Fruit fly (Drosophila melanogaster): ENCODE data around the gene Lip1.

The Lip1 gene

dm6 chr2L:10735923-10736322 is 34.6 kb upstream of the Lip1 start, which contains the start of gene Nup107:
TSS of gene Nup107 (minus strand) at chr2L:10736071.
- 0 out of 3 replicates have a peak, but pooled peaks have one; percentile 16 for TF ChIP-seq CG4496 (GFP tag; IDR thresholded peaks at IDR 0.05)
- TF ChIP-seq D1 (tag; optimal IDR thresholded peaks at IDR 0.05), result no peak

- TF ChIP-seq Pif1B (GFP tag; optimal IDR thresholded peaks at IDR 0.05), result no peak
- TF ChIP-seq CG34367 (tag; optimal IDR thresholded peaks at IDR 0.05), result no peak
- no peak for TF ChIP-seq fd96Ca (GFP tag; IDR thresholded peaks at IDR 0.05)
- peak; percentile 53 for TF ChIP-seq CG15710 (tag; optimal IDR thresholded peaks at IDR 0.05)
- no peak for TF ChIP-seq gl (tag; optimal IDR thresholded peaks at IDR 0.05)
- no peak for TF ChIP-seq Pif1A (GFP tag; optimal IDR thresholded peaks at IDR 0.05)
- TF ChIP-seq CG32121 (GFP tag; IDR thresholded peaks at IDR 0.05), result no peak
- no peak for TF ChIP-seq EcR (GFP tag; optimal IDR thresholded peaks at IDR 0.05)
- TF ChIP-seq CG13204 (GFP tag; optimal IDR thresholded peaks at IDR 0.05), result no peak
- peak; percentile 35 for TF ChIP-seq CG17806 (tag; optimal IDR thresholded peaks at IDR 0.05)
- peak; percentile 5 for TF ChIP-seq CG9948 (tag; optimal IDR thresholded peaks at IDR 0.05)
- TF ChIP-seq CG4496 (GFP tag; IDR thresholded peaks at IDR 0.05), result peak; percentile 20; the same call in 1 of the 3 replicates
- TF ChIP-seq rn (GFP tag; IDR thresholded peaks at IDR 0.05), result no peak
- TF ChIP-seq CG10348 (GFP tag; IDR thresholded peaks at IDR 0.05), result no peak
- no peak for TF ChIP-seq CG8159 (tag; optimal IDR thresholded peaks at IDR 0.05)
- no peak for TF ChIP-seq CG14655 (GFP tag; optimal IDR thresholded peaks at IDR 0.05)
- peak; percentile 43; the same call in 1 of the 2 replicates for TF ChIP-seq Ets98B (GFP tag; IDR thresholded peaks at IDR 0.05)
- TF ChIP-seq D1 (tag; optimal IDR thresholded peaks at IDR 0.05), result no peak
- TF ChIP-seq CG8301 (tag; optimal IDR thresholded peaks at IDR 0.05), result no peak
- TF ChIP-seq CG12605 (GFP tag; IDR thresholded peaks at IDR 0.05), result no peak
- peak; percentile 27 for TF ChIP-seq Snoo (tag; optimal IDR thresholded peaks at IDR 0.05)
These were observed 31.0 kb upstream of the Lip1 start, which contains the start of the genes EMC3 and Dpy-30L1 for dm6 chr2L:10732343-10732808. TSS of gene EMC3 (minus strand) at chr2L:10732423. TSS of gene Dpy-30L1 (plus strand) at chr2L:10732653.

dm6 chr2L:10729955-10730354 is 28.6 kb upstream of the Lip1 start, which contains the start of gene CG17118:
TSS of gene CG17118 (plus strand) at chr2L:10730255.
- TF ChIP-seq CG15710 (tag; optimal IDR thresholded peaks at IDR 0.05) (no peak), CG12605 (GFP tag; IDR thresholded peaks at IDR 0.05) (no peak), EcR (GFP tag; optimal IDR thresholded peaks at IDR 0.05) (no peak), Pif1A (GFP tag; optimal IDR thresholded peaks at IDR 0.05) (no peak), CG8159 (tag; optimal IDR thresholded peaks at IDR 0.05) (no peak), CG14655 (GFP tag; optimal IDR thresholded peaks at IDR 0.05) (no peak), CG34367 (tag; optimal IDR thresholded peaks at IDR 0.05) (no peak), CG10348 (GFP tag; IDR thresholded peaks at IDR 0.05) (no peak), CG9948 (tag; optimal IDR thresholded peaks at IDR 0.05) (no peak), Snoo (tag; optimal IDR thresholded peaks at IDR 0.05) (no peak), Ets98B (GFP tag; IDR thresholded peaks at IDR 0.05) (no peak), gl (tag; optimal IDR thresholded peaks at IDR 0.05) (no peak), CG17806 (tag; optimal IDR thresholded peaks at IDR 0.05) (no peak), CG32121 (GFP tag; IDR thresholded peaks at IDR 0.05) (no peak), Pif1B (GFP tag; optimal IDR thresholded peaks at IDR 0.05) (no peak)

- TF ChIP-seq Snoo (tag; optimal IDR thresholded peaks at IDR 0.05), result no peak
- TF ChIP-seq rn (GFP tag; IDR thresholded peaks at IDR 0.05), result no peak
These were observed 27.4 kb upstream of the Lip1 start, which contains the start of gene CG6443 for dm6 chr2L:10728751-10729150. TSS of gene CG6443 (plus strand) at chr2L:10728978.

- TF ChIP-seq CG8159 (tag; optimal IDR thresholded peaks at IDR 0.05) (no peak), rn (GFP tag; IDR thresholded peaks at IDR 0.05) (no peak), fd96Ca (GFP tag; IDR thresholded peaks at IDR 0.05) (no peak), Snoo (tag; optimal IDR thresholded peaks at IDR 0.05) (no peak), Pif1A (GFP tag; optimal IDR thresholded peaks at IDR 0.05) (no peak), CG34367 (tag; optimal IDR thresholded peaks at IDR 0.05) (no peak)
These were observed 22.6 kb upstream of the Lip1 start, which contains the start of gene CG6431 for dm6 chr2L:10723903-10724302. TSS of gene CG6431 (plus strand) at chr2L:10724203.

DNA sequence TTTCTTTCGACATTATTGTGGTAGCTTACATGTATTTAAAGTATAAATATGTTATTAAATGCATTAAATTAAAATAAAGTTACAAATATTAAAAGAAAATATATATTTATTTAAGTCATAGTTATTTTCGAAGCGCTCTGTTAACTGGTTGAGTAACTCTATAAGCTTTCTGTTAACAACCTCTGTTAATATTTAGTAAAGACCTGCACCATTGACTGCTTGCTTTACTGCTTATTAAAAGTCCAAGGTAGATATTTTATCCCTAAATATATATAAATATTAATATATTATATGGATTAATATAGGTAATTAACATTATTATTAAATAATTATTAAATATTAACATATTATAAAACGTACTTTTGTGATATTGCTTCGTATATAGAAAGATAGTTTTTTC is 20.2 kb upstream of the Lip1 start:
- TF ChIP-seq CG8301 (tag; optimal IDR thresholded peaks at IDR 0.05) (no peak), D1 (tag; optimal IDR thresholded peaks at IDR 0.05) (peak; percentile 56), CG17806 (tag; optimal IDR thresholded peaks at IDR 0.05) (no peak), EcR (GFP tag; optimal IDR thresholded peaks at IDR 0.05) (no peak)

DNA sequence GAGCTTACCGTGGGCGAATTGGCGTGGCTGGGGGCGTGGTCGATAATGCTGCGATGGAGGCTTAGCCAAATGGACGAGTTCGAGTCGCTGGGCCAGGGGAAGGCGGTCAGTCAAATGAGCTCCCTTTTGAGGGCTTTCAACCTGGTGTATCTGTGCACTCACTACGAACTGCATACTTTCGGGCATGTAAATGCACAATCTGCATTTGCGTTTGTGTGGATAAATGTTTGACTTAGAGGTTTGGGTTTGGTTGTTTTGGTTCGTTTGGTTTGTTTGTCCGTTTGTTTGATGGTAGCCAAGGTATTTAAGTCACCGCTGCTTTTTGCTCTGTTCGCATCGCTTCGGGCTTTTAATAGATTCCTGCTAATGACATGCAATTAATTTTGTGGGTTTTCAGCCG is 9.9 kb upstream of the Lip1 start:
- no peak for TF ChIP-seq Ets98B (GFP tag; IDR thresholded peaks at IDR 0.05)
- no peak for TF ChIP-seq CG14655 (GFP tag; optimal IDR thresholded peaks at IDR 0.05)
- no peak for TF ChIP-seq Snoo (tag; optimal IDR thresholded peaks at IDR 0.05)
- TF ChIP-seq CG8159 (tag; optimal IDR thresholded peaks at IDR 0.05), result no peak
- no peak for TF ChIP-seq D1 (tag; optimal IDR thresholded peaks at IDR 0.05)
- TF ChIP-seq CG4496 (GFP tag; IDR thresholded peaks at IDR 0.05), result no peak
- TF ChIP-seq CG34367 (tag; optimal IDR thresholded peaks at IDR 0.05), result no peak
- no peak for TF ChIP-seq gl (tag; optimal IDR thresholded peaks at IDR 0.05)
- no peak for TF ChIP-seq EcR (GFP tag; optimal IDR thresholded peaks at IDR 0.05)
- no peak for TF ChIP-seq CG10348 (GFP tag; IDR thresholded peaks at IDR 0.05)
- TF ChIP-seq Pif1A (GFP tag; optimal IDR thresholded peaks at IDR 0.05), result no peak
- TF ChIP-seq CG13204 (GFP tag; optimal IDR thresholded peaks at IDR 0.05), result no peak
- no peak for TF ChIP-seq CG12605 (GFP tag; IDR thresholded peaks at IDR 0.05)
- no peak for TF ChIP-seq CG15710 (tag; optimal IDR thresholded peaks at IDR 0.05)
- TF ChIP-seq CG32121 (GFP tag; IDR thresholded peaks at IDR 0.05), result no peak
- TF ChIP-seq Pif1B (GFP tag; optimal IDR thresholded peaks at IDR 0.05), result no peak
